Fruit fly (Drosophila melanogaster) whole organism, embryonic: ENCODE data around the gene flfl.
A peak's percentile ranks its signal among the peaks of the same experiment; 100 is the strongest.

Source experiments
- CG10209 ChIP-seq: fragments of 200-800 bp; sonication (Bioruptor generic); optimal IDR thresholded peaks from 3 replicates; lab custom pipeline; 2017; ENCODE audit warnings: missing biosample characterization, mild to moderate bottlenecking, missing genetic modification characterization, missing genetic modification reagents
- CG10979 ChIP-seq: fragments of 200-800 bp; sonication (Bioruptor generic); optimal IDR thresholded peaks from 2 replicates; lab custom pipeline; 2018; ENCODE audit warnings: missing biosample characterization, mild to moderate bottlenecking, missing genetic modification characterization, moderate library complexity
- CG11456 ChIP-seq: fragments of 200-800 bp; sonication (Bioruptor generic); IDR thresholded peaks from 3 replicates; pipeline ENCODE4 v1.3.6; 2022; ENCODE audit warnings: missing biosample characterization, missing genetic modification characterization
- CG12071 ChIP-seq: fragments of 200-800 bp; sonication (Bioruptor generic); optimal IDR thresholded peaks from 3 replicates; lab custom pipeline; 2018; ENCODE audit warnings: missing biosample characterization, mild to moderate bottlenecking, missing genetic modification characterization
- CG15269 ChIP-seq: fragments of 200-800 bp; sonication (Bioruptor generic); optimal IDR thresholded peaks from 2 replicates; lab custom pipeline; 2018; ENCODE audit warnings: missing biosample characterization, mild to moderate bottlenecking, missing genetic modification characterization, moderate library complexity
- CG15479 ChIP-seq: fragments of 200-800 bp; sonication (Bioruptor generic); optimal IDR thresholded peaks from 3 replicates; lab custom pipeline; 2019; ENCODE audit warnings: missing biosample characterization, mild to moderate bottlenecking, missing genetic modification characterization, moderate library complexity
- CG15696 ChIP-seq: fragments of 200-800 bp; sonication (Bioruptor generic); optimal IDR thresholded peaks from 2 replicates; lab custom pipeline; 2019; ENCODE audit warnings: missing biosample characterization, mild to moderate bottlenecking, missing genetic modification characterization, moderate library complexity
- CG17802 ChIP-seq: fragments of 200-800 bp; sonication (Bioruptor generic); optimal IDR thresholded peaks from 2 replicates; lab custom pipeline; 2018; ENCODE audit warnings: missing biosample characterization, mild to moderate bottlenecking, missing genetic modification characterization, moderate library complexity
- CG2889 ChIP-seq: fragments of 200-800 bp; sonication (Bioruptor generic); IDR thresholded peaks from 3 replicates; pipeline ENCODE4 v1.3.6; 2022; ENCODE audit warnings: missing biosample characterization, missing genetic modification characterization
- CG3065 ChIP-seq: fragments of 200-800 bp; sonication (Bioruptor generic); optimal IDR thresholded peaks from 2 replicates; lab custom pipeline; 2016; ENCODE audit warnings: missing biosample characterization, missing genetic modification characterization
- CG33213 ChIP-seq: fragments of 200-800 bp; sonication (Bioruptor generic); optimal IDR thresholded peaks from 3 replicates; lab custom pipeline; 2016; ENCODE audit warnings: missing biosample characterization, missing genetic modification characterization
- CG3726 ChIP-seq: fragments of 200-800 bp; sonication (Bioruptor generic); IDR thresholded peaks from 3 replicates; pipeline ENCODE4, ENCODE4 v1.3.6; 2022; ENCODE audit warnings: missing biosample characterization, missing genetic modification characterization
- CG4282 ChIP-seq: fragments of 200-800 bp; sonication (Bioruptor generic); optimal IDR thresholded peaks from 2 replicates; lab custom pipeline; 2016; ENCODE audit warnings: missing biosample characterization, missing genetic modification characterization
- CG7357 ChIP-seq: fragments of 200-800 bp; sonication (Bioruptor generic); IDR thresholded peaks from 3 replicates; pipeline ENCODE4 v1.3.6; 2022; ENCODE audit warnings: missing biosample characterization, missing genetic modification characterization
- CG7372 ChIP-seq: fragments of 200-800 bp; sonication (Bioruptor generic); IDR thresholded peaks from 2 replicates; pipeline ENCODE4 v1.3.6; 2022; ENCODE audit warnings: missing biosample characterization, missing genetic modification characterization
- CG8281 ChIP-seq: fragments of 200-800 bp; sonication (Bioruptor generic); optimal IDR thresholded peaks from 2 replicates; lab custom pipeline; 2018; ENCODE audit warnings: missing biosample characterization, mild to moderate bottlenecking, missing genetic modification characterization, moderate library complexity
- CG8944 ChIP-seq: fragments of 200-800 bp; sonication (Bioruptor generic); optimal IDR thresholded peaks from 3 replicates; lab custom pipeline; 2016; ENCODE audit warnings: missing biosample characterization, missing genetic modification characterization
- Chrac-16 ChIP-seq: fragments of 200-800 bp; sonication (Bioruptor generic); optimal IDR thresholded peaks from 3 replicates; lab custom pipeline; 2016; ENCODE audit warnings: missing biosample characterization, missing genetic modification characterization
- CkIIα-i1 ChIP-seq: fragments of 200-800 bp; sonication (Bioruptor generic); IDR thresholded peaks from 2 replicates; pipeline ENCODE4 v1.3.6; 2022; ENCODE audit warnings: missing biosample characterization, missing genetic modification characterization
- Dek ChIP-seq: fragments of 200-800 bp; sonication (Bioruptor generic); optimal IDR thresholded peaks from 3 replicates; lab custom pipeline; 2019; ENCODE audit warnings: missing biosample characterization, mild to moderate bottlenecking, missing genetic modification characterization, moderate library complexity
- Dip3 ChIP-seq: fragments of 200-800 bp; sonication (Bioruptor generic); optimal IDR thresholded peaks from 3 replicates; lab custom pipeline; 2016; ENCODE audit warnings: missing biosample characterization, missing genetic modification characterization
- Dp ChIP-seq: fragments of 200-800 bp; sonication (Bioruptor generic); optimal IDR thresholded peaks from 2 replicates; lab custom pipeline; 2018; ENCODE audit warnings: missing biosample characterization, mild to moderate bottlenecking, missing genetic modification characterization, moderate library complexity
- Elba2 ChIP-seq: fragments of 200-800 bp; sonication (Bioruptor generic); optimal IDR thresholded peaks from 3 replicates; lab custom pipeline; 2016; ENCODE audit warnings: missing biosample characterization, missing genetic modification characterization
- HLH3B ChIP-seq: fragments of 200-800 bp; sonication (Bioruptor generic); IDR thresholded peaks from 2 replicates; pipeline ENCODE4 v1.3.6; 2022; ENCODE audit warnings: missing biosample characterization, missing genetic modification characterization
- Hmr ChIP-seq: fragments of 200-800 bp; sonication (Bioruptor generic); optimal IDR thresholded peaks from 3 replicates; lab custom pipeline; 2017; ENCODE audit warnings: mild to moderate bottlenecking, missing biosample characterization, missing genetic modification reagents, missing genetic modification characterization
- Hsf ChIP-seq: fragments of 200-800 bp; sonication (Bioruptor generic); optimal IDR thresholded peaks from 3 replicates; lab custom pipeline; 2016; ENCODE audit warnings: missing biosample characterization, missing genetic modification characterization
- NK7.1 ChIP-seq: fragments of 200-800 bp; sonication (Bioruptor generic); optimal IDR thresholded peaks from 3 replicates; lab custom pipeline; 2016; ENCODE audit warnings: missing biosample characterization, missing genetic modification characterization
- Nf-YB ChIP-seq: fragments of 200-800 bp; sonication (Bioruptor generic); optimal IDR thresholded peaks from 3 replicates; lab custom pipeline; 2019; ENCODE audit warnings: missing biosample characterization, mild to moderate bottlenecking, missing genetic modification characterization, moderate library complexity
- ac ChIP-seq: fragments of 200-800 bp; sonication (Bioruptor generic); optimal IDR thresholded peaks from 3 replicates; lab custom pipeline; 2017; ENCODE audit warnings: missing biosample characterization, mild to moderate bottlenecking, missing genetic modification characterization
- ara ChIP-seq: fragments of 200-800 bp; sonication (Bioruptor generic); IDR thresholded peaks from 2 replicates; pipeline ENCODE4 v1.3.6; 2022; ENCODE audit warnings: missing biosample characterization, missing genetic modification characterization
- ash1 ChIP-seq: fragments of 200-800 bp; sonication (Bioruptor generic); optimal IDR thresholded peaks from 2 replicates; lab custom pipeline; 2018; ENCODE audit warnings: missing biosample characterization, mild to moderate bottlenecking, missing genetic modification characterization
- ato ChIP-seq: fragments of 200-800 bp; sonication (Bioruptor generic); IDR thresholded peaks from 2 replicates; pipeline ENCODE4 v1.3.6; 2022; ENCODE audit warnings: missing biosample characterization, missing genetic modification characterization; ENCODE audit not compliant: partially characterized antibody
- caup ChIP-seq: fragments of 200-800 bp; sonication (Bioruptor generic); optimal IDR thresholded peaks from 3 replicates; lab custom pipeline; 2017; ENCODE audit warnings: missing biosample characterization, mild to moderate bottlenecking, missing genetic modification characterization, moderate library complexity; ENCODE audit not compliant: severe bottlenecking
- dan ChIP-seq: fragments of 200-800 bp; sonication (Bioruptor generic); IDR thresholded peaks from 2 replicates; pipeline ENCODE4 v1.3.6; 2022; ENCODE audit warnings: missing biosample characterization, missing genetic modification characterization
- danr ChIP-seq: fragments of 200-800 bp; sonication (Bioruptor generic); IDR thresholded peaks from 2 replicates; pipeline ENCODE4 v1.3.6; 2022; ENCODE audit warnings: missing biosample characterization, missing genetic modification characterization
- gcm ChIP-seq: fragments of 200-800 bp; sonication (Bioruptor generic); optimal IDR thresholded peaks from 2 replicates; lab custom pipeline; 2019; ENCODE audit warnings: missing biosample characterization, mild to moderate bottlenecking, missing genetic modification characterization, moderate library complexity
- gsb-n ChIP-seq: fragments of 200-800 bp; sonication (Bioruptor generic); optimal IDR thresholded peaks from 3 replicates; lab custom pipeline; 2018; ENCODE audit warnings: missing biosample characterization, mild to moderate bottlenecking, missing genetic modification characterization
- her ChIP-seq: fragments of 200-800 bp; sonication (Bioruptor generic); optimal IDR thresholded peaks from 2 replicates; lab custom pipeline; 2016; ENCODE audit warnings: missing biosample characterization, missing genetic modification characterization
- knrl ChIP-seq: fragments of 200-800 bp; sonication (Bioruptor generic); IDR thresholded peaks from 3 replicates; pipeline ENCODE4 v1.3.6; 2022; ENCODE audit warnings: missing biosample characterization, missing genetic modification characterization; ENCODE audit not compliant: partially characterized antibody
- lmd ChIP-seq: fragments of 200-800 bp; sonication (Bioruptor generic); IDR thresholded peaks from 2 replicates; pipeline ENCODE4 v1.3.6; 2022; ENCODE audit warnings: missing biosample characterization, missing genetic modification characterization
- pzg ChIP-seq: fragments of 200-800 bp; sonication (Bioruptor generic); optimal IDR thresholded peaks from 3 replicates; lab custom pipeline; 2018; ENCODE audit warnings: missing biosample characterization, mild to moderate bottlenecking, missing genetic modification characterization, moderate library complexity
- sim ChIP-seq: fragments of 200-800 bp; sonication (Bioruptor generic); IDR thresholded peaks from 2 replicates; pipeline ENCODE4 v1.3.6; 2022; ENCODE audit warnings: missing biosample characterization, missing genetic modification characterization
- slbo ChIP-seq: fragments of 200-800 bp; sonication (Bioruptor generic); IDR thresholded peaks from 2 replicates; pipeline ENCODE4 v1.3.6; 2022; ENCODE audit warnings: missing biosample characterization, missing genetic modification characterization
- tll ChIP-seq, 2 experiments: fragments of 200-800 bp in 1 of 2; fragments of >200 bp in 1 of 2; sonication (Bioruptor generic) in 1 of 2; optimal IDR thresholded peaks; 2 replicates each; lab custom pipeline; 2017 to 2019; ENCODE audit warnings: missing biosample characterization in 2 of 2, missing genetic modification characterization in 2 of 2, mild to moderate bottlenecking in 1 of 2, moderate library complexity in 1 of 2
- tna ChIP-seq: fragments of 200-800 bp; sonication (Bioruptor generic); IDR thresholded peaks from 2 replicates; pipeline ENCODE4 v1.3.6; 2022; ENCODE audit warnings: missing biosample characterization, missing genetic modification characterization; ENCODE audit not compliant: partially characterized antibody
- vfl ChIP-seq: fragments of 200-800 bp; sonication (Bioruptor generic); optimal IDR thresholded peaks from 2 replicates; lab custom pipeline; 2016; ENCODE audit warnings: missing biosample characterization, missing genetic modification characterization
- wdn ChIP-seq: fragments of 200-800 bp; sonication (Bioruptor generic); IDR thresholded peaks from 2 replicates; pipeline ENCODE4 v1.3.6; 2022; ENCODE audit warnings: missing biosample characterization, missing genetic modification characterization
- wek ChIP-seq: fragments of 200-800 bp; sonication (Bioruptor generic); optimal IDR thresholded peaks from 3 replicates; lab custom pipeline; 2018; ENCODE audit warnings: missing biosample characterization, mild to moderate bottlenecking, missing genetic modification characterization, moderate library complexity

The flfl gene

dm6 chr3R:13660924-13661659 lies 22.6 kb upstream of the flfl start, which contains the start of gene B52 (continued):
- TF ChIP-seq caup (GFP tag; lab: Kevin White, UChicago): peak; percentile 88
- TF ChIP-seq Nf-YB (GFP tag; lab: Kevin White, UChicago): peak; percentile 42
- TF ChIP-seq CG4282: peak; percentile 21
- TF ChIP-seq sim (GFP tag; lab: Robert Waterston, UW): no peak
- peak; percentile 31; the same call in 1 of the 3 replicates for TF ChIP-seq CG7357 (GFP tag; lab: Robert Waterston, UW)
- peak; percentile 11 for TF ChIP-seq CG8281 (tag; lab: Kevin White, UChicago)
- no peak for TF ChIP-seq CkIIα-i1 (GFP tag; lab: Robert Waterston, UW)
- no peak for TF ChIP-seq CG3726 (GFP tag; lab: Robert Waterston, UW)
- peak; percentile 78 for TF ChIP-seq gcm (GFP tag; lab: Kevin White, UChicago)
- peak; percentile 68 for TF ChIP-seq slbo
- peak; percentile 93 for TF ChIP-seq CG17802 (tag; lab: Kevin White, UChicago)
- peak; percentile 59 for TF ChIP-seq knrl (GFP tag; lab: Robert Waterston, UW)
- TF ChIP-seq tll (GFP tag; optimal IDR thresholded peaks at IDR 0.05; lab: Kevin White, UChicago): peak in 1 of 2 experiments; percentile 45
- no peak for TF ChIP-seq NK7.1 (GFP tag; lab: Kevin White, UChicago)
- no peak for TF ChIP-seq CG15269 (tag; lab: Kevin White, UChicago)
- TF ChIP-seq Hsf (GFP tag; lab: Kevin White, UChicago): peak; percentile 65
- peak; percentile 46; the same call in 1 of the 2 replicates for TF ChIP-seq ara (GFP tag; lab: Robert Waterston, UW)
- TF ChIP-seq ash1: peak; percentile 25
- TF ChIP-seq HLH3B (GFP tag; lab: Robert Waterston, UW): peak; percentile 39
- TF ChIP-seq wek (GFP tag; lab: Kevin White, UChicago): peak; percentile 92
- no peak for TF ChIP-seq dan (GFP tag; lab: Robert Waterston, UW)
- peak; percentile 72 for TF ChIP-seq CG33213
- TF ChIP-seq ac (GFP tag; lab: Kevin White, UChicago): peak; percentile 28
- peak; percentile 47 for TF ChIP-seq lmd (GFP tag; lab: Robert Waterston, UW)
- TF ChIP-seq danr (GFP tag; lab: Robert Waterston, UW): no peak
- peak; percentile 87 for TF ChIP-seq CG11456 (GFP tag; lab: Robert Waterston, UW)
- TF ChIP-seq Dip3 (GFP tag; lab: Kevin White, UChicago): peak; percentile 17
- TF ChIP-seq CG10979 (tag; lab: Kevin White, UChicago): peak; percentile 32
- TF ChIP-seq wdn (GFP tag; lab: Robert Waterston, UW): peak; percentile 56; the same call in 1 of the 2 replicates
- peak; percentile 15 for TF ChIP-seq Dp
- no peak for TF ChIP-seq Elba2
- TF ChIP-seq vfl: peak; percentile 20
- no peak for TF ChIP-seq tna (GFP tag; lab: Robert Waterston, UW)
- TF ChIP-seq CG12071 (GFP tag; lab: Kevin White, UChicago): peak; percentile 83
- TF ChIP-seq pzg (GFP tag; lab: Kevin White, UChicago): peak; percentile 57
- TF ChIP-seq Hmr: peak; percentile 77
- TF ChIP-seq her (GFP tag; lab: Kevin White, UChicago): peak; percentile 71
- 0 out of 3 replicates have a peak, but pooled peaks have one; percentile 42 for TF ChIP-seq CG2889 (GFP tag; lab: Robert Waterston, UW)
- no peak for TF ChIP-seq CG8944 (GFP tag; lab: Kevin White, UChicago)
- no peak for TF ChIP-seq ato (GFP tag; lab: Robert Waterston, UW)
- peak; percentile 25 for TF ChIP-seq CG3065
- peak; percentile 10 for TF ChIP-seq CG15696 (tag; lab: Kevin White, UChicago)
- TF ChIP-seq Dek (tag; lab: Kevin White, UChicago): no peak
- no peak; the same call in 1 of the 2 replicates for TF ChIP-seq CG7372 (GFP tag; lab: Robert Waterston, UW)
- peak; percentile 34 for TF ChIP-seq Chrac-16 (GFP tag; lab: Kevin White, UChicago)
- peak; percentile 65 for TF ChIP-seq CG10209 (GFP tag; lab: Kevin White, UChicago)
- peak; percentile 61 for TF ChIP-seq gsb-n (tag; lab: Kevin White, UChicago)
- peak; percentile 18 for TF ChIP-seq CG15479 (GFP tag; lab: Kevin White, UChicago)
